Worm (Caenorhabditis elegans): Measurements from ENCODE around the gene cnc-11.

DNA sequence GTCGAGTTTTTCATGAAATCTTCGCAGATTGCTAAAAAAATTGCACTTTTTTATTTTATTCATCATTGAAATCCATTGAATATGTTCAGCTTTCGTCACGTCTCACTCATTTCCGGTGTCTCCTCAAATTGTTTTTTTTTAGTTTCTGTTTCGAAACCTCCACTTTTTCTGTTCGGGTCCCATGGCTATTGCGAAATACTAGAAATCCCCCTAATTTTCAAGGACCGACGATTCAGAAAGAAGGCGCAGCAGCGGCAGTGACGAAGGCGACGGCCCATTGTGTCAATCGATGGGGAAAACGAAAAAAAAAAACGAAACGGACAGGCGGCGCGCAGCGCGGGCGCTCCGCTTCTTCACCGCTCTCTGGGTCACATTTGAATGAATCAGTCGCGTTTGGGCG lies 29.8 kb downstream of the cnc-11 start:
- TF ChIP-seq ama-1 (optimal IDR thresholded peaks at IDR 0.05) (no peak), B0310.2 (tag; optimal IDR thresholded peaks at IDR 0.05) (no peak), F13C5.2 (tag; optimal IDR thresholded peaks at IDR 0.05) (no peak), pes-1 (GFP tag; IDR thresholded peaks at IDR 0.05) (no peak), sea-1 (GFP tag; conservative IDR thresholded peaks at IDR 0.05) (no peak), flt-1 (GFP tag; IDR thresholded peaks at IDR 0.05) (no peak), aly-1 (tag; optimal IDR thresholded peaks at IDR 0.05) (no peak), hmg-4 (GFP tag; optimal IDR thresholded peaks at IDR 0.05) (no peak), tra-4 (tag; optimal IDR thresholded peaks at IDR 0.05) (no peak), hmbx-1 (tag; optimal IDR thresholded peaks at IDR 0.05) (no peak), ceh-36 (tag; optimal IDR thresholded peaks at IDR 0.05) (no peak), tbx-11 (GFP tag; IDR thresholded peaks at IDR 0.05) (no peak), scrt-1 (GFP tag; IDR thresholded peaks at IDR 0.05) (no peak), tbx-37 (GFP tag; conservative IDR thresholded peaks at IDR 0.05) (no peak)
